Fruit fly (Drosophila melanogaster) whole organism, adult: ENCODE data around the gene CG31321.

ENCODE experiments used
- CG11617 ChIP-seq: fragments of 200-800 bp; sonication (Bioruptor generic); optimal IDR thresholded peaks from 2 replicates; lab custom pipeline; 2017; ENCODE audit warnings: mild to moderate bottlenecking, missing biosample characterization, missing genetic modification reagents, missing genetic modification characterization
- CG12768 ChIP-seq: fragments of 200-800 bp; sonication (Bioruptor generic); optimal IDR thresholded peaks from 2 replicates; lab custom pipeline; 2017; ENCODE audit warnings: missing biosample characterization, missing genetic modification characterization, mild to moderate bottlenecking, moderate library complexity, missing genetic modification reagents
- CG14711 ChIP-seq: fragments of 200-800 bp; sonication (Bioruptor generic); optimal IDR thresholded peaks from 2 replicates; lab custom pipeline; 2018; ENCODE audit warnings: missing biosample characterization, mild to moderate bottlenecking, missing genetic modification characterization, moderate library complexity
- CG1620 ChIP-seq: fragments of 200-800 bp; sonication (Bioruptor generic); optimal IDR thresholded peaks from 2 replicates; lab custom pipeline; 2016; ENCODE audit warnings: missing biosample characterization, missing genetic modification characterization
- CG33017 ChIP-seq: fragments of 200-800 bp; sonication (Bioruptor generic); optimal IDR thresholded peaks from 2 replicates; lab custom pipeline; 2018; ENCODE audit warnings: missing biosample characterization, mild to moderate bottlenecking, missing genetic modification characterization, moderate library complexity
- CG5204 ChIP-seq: fragments of 200-800 bp; sonication (Bioruptor generic); optimal IDR thresholded peaks from 2 replicates; lab custom pipeline; 2016; ENCODE audit warnings: missing biosample characterization, missing genetic modification characterization
- CG7045 ChIP-seq: fragments of 200-800 bp; sonication (Bioruptor generic); optimal IDR thresholded peaks from 2 replicates; lab custom pipeline; 2017; ENCODE audit warnings: missing biosample characterization, mild to moderate bottlenecking, missing genetic modification characterization
- CG7101 ChIP-seq: fragments of 200-800 bp; sonication (Bioruptor generic); optimal IDR thresholded peaks from 2 replicates; lab custom pipeline; 2018; ENCODE audit warnings: missing biosample characterization, mild to moderate bottlenecking, missing genetic modification characterization, moderate library complexity
- Clk ChIP-seq: fragments of 200-800 bp; sonication (Bioruptor generic); optimal IDR thresholded peaks from 2 replicates; lab custom pipeline; 2017; ENCODE audit warnings: missing biosample characterization, missing genetic modification characterization
- Crg-1 ChIP-seq: fragments of 200-800 bp; sonication (Bioruptor generic); optimal IDR thresholded peaks from 2 replicates; lab custom pipeline; 2016; ENCODE audit warnings: missing biosample characterization, missing genetic modification characterization
- Hr96 ChIP-seq: fragments of 200-800 bp; sonication (Bioruptor generic); optimal IDR thresholded peaks from 2 replicates; lab custom pipeline; 2016; ENCODE audit warnings: missing biosample characterization, missing genetic modification characterization
- Mnt ChIP-seq: fragments of 200-800 bp; sonication (Bioruptor generic); optimal IDR thresholded peaks from 2 replicates; lab custom pipeline; 2016; ENCODE audit warnings: missing biosample characterization, mild to moderate bottlenecking, missing genetic modification characterization
- bab1 ChIP-seq: fragments of 200-800 bp; sonication (Bioruptor generic); optimal IDR thresholded peaks from 3 replicates; lab custom pipeline; 2019; ENCODE audit warnings: missing biosample characterization, mild to moderate bottlenecking, missing genetic modification characterization, moderate library complexity
- cic ChIP-seq: fragments of 200-800 bp; sonication (Bioruptor generic); optimal IDR thresholded peaks from 2 replicates; lab custom pipeline; 2017; ENCODE audit warnings: missing biosample characterization, mild to moderate bottlenecking, missing genetic modification characterization, moderate library complexity
- cnc ChIP-seq, 2 experiments: fragments of >200 bp; optimal IDR thresholded peaks; 2 replicates each; lab custom pipeline; 2017
- kay ChIP-seq: fragments of 200-800 bp; sonication (Bioruptor generic); peaks from one replicate; lab custom pipeline; 2016; ENCODE audit warnings: missing biosample characterization, missing genetic modification characterization, borderline replicate concordance
- ovo ChIP-seq: fragments of 200-800 bp; sonication (Bioruptor generic); optimal IDR thresholded peaks from 2 replicates; lab custom pipeline; 2016; ENCODE audit warnings: missing biosample characterization, missing genetic modification characterization
- pad ChIP-seq: fragments of 200-800 bp; sonication (Bioruptor generic); optimal IDR thresholded peaks from 3 replicates; lab custom pipeline; 2017; ENCODE audit warnings: missing biosample characterization, missing genetic modification characterization, mild to moderate bottlenecking, moderate library complexity, missing genetic modification reagents
- tj ChIP-seq: fragments of 200-800 bp; sonication (Bioruptor generic); optimal IDR thresholded peaks from 3 replicates; lab custom pipeline; 2017; ENCODE audit warnings: missing biosample characterization, mild to moderate bottlenecking, missing genetic modification characterization, moderate library complexity
- toe ChIP-seq: fragments of 200-800 bp; sonication (Bioruptor generic); optimal IDR thresholded peaks from 2 replicates; lab custom pipeline; 2016; ENCODE audit warnings: missing biosample characterization, missing genetic modification characterization

The CG31321 gene

dm6 chr3R:14346838-14347745, 36.9 kb downstream of the CG31321 start:
- TF ChIP-seq toe (GFP tag; lab: Kevin White, UChicago), result no peak
- TF ChIP-seq kay (GFP tag; lab: Kevin White, UChicago), result peak; percentile 46
- no peak for TF ChIP-seq CG1620 (GFP tag; lab: Kevin White, UChicago)
- peak; percentile 27 for TF ChIP-seq tj (GFP tag; lab: Kevin White, UChicago)
- TF ChIP-seq Mnt (GFP tag; lab: Kevin White, UChicago), result no peak
- TF ChIP-seq Crg-1 (GFP tag; lab: Kevin White, UChicago), result no peak
- no peak for TF ChIP-seq CG5204 (GFP tag; lab: Kevin White, UChicago)
- TF ChIP-seq cic (GFP tag; lab: Kevin White, UChicago), result no peak
- no peak for TF ChIP-seq CG7101 (tag; lab: Kevin White, UChicago)
- no peak for TF ChIP-seq pad (GFP tag; lab: Kevin White, UChicago)
- no peak for TF ChIP-seq CG14711
- TF ChIP-seq Clk (GFP tag; lab: Kevin White, UChicago), result no peak
- no peak for TF ChIP-seq CG11617 (GFP tag; lab: Kevin White, UChicago)
- TF ChIP-seq cnc (optimal IDR thresholded peaks at IDR 0.05; lab: Kevin White, UChicago), result no peak
- no peak for TF ChIP-seq CG12768 (GFP tag; lab: Kevin White, UChicago)
- no peak for TF ChIP-seq CG33017
- peak; percentile 3 for TF ChIP-seq bab1 (GFP tag; lab: Kevin White, UChicago)
- TF ChIP-seq ovo (GFP tag; lab: Kevin White, UChicago), result no peak
- TF ChIP-seq Hr96 (GFP tag; lab: Kevin White, UChicago), result no peak

- peak; percentile 3 for TF ChIP-seq kay (GFP tag; lab: Kevin White, UChicago)
- TF ChIP-seq tj (GFP tag; lab: Kevin White, UChicago), result no peak
Measured at dm6 chr3R:14348480-14348879, 38.3 kb downstream of the CG31321 start.

dm6 chr3R:14351418-14351817, 41.3 kb downstream of the CG31321 start:
- TF ChIP-seq CG5204 (GFP tag; lab: Kevin White, UChicago) (no peak), Hr96 (GFP tag; lab: Kevin White, UChicago) (no peak), bab1 (GFP tag; lab: Kevin White, UChicago) (no peak), ovo (GFP tag; lab: Kevin White, UChicago) (no peak), kay (GFP tag; lab: Kevin White, UChicago) (no peak), CG12768 (GFP tag; lab: Kevin White, UChicago) (no peak), CG14711 (no peak), pad (GFP tag; lab: Kevin White, UChicago) (no peak), Mnt (GFP tag; lab: Kevin White, UChicago) (no peak), CG1620 (GFP tag; lab: Kevin White, UChicago) (no peak), toe (GFP tag; lab: Kevin White, UChicago) (no peak), cic (GFP tag; lab: Kevin White, UChicago) (no peak), CG33017 (no peak), CG7101 (tag; lab: Kevin White, UChicago) (no peak), CG7045 (GFP tag; lab: Kevin White, UChicago) (no peak), cnc (optimal IDR thresholded peaks at IDR 0.05; lab: Kevin White, UChicago) (no peak), tj (GFP tag; lab: Kevin White, UChicago) (no peak), Clk (GFP tag; lab: Kevin White, UChicago) (no peak), CG11617 (GFP tag; lab: Kevin White, UChicago) (no peak)

DNA sequence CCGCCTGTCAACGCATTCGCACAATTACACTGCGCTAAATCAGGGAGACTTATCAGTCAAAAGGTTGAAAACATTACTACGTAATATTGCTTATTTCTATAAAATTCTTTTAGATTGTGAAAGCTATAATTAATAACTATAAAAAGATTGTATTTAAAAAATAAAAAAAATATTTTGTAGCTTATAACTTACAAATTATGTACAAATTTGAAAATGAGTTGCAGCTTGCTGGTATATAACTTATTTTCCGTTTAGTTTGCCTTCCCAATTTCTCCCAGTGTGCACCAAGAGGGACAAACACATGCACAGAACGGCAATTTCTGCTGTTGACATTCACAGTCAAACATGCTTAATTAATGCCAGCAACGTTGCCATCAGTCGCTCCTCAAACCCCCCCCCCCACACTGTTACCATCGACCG, 43.6 kb downstream of the CG31321 start:
- TF ChIP-seq CG11617 (GFP tag; lab: Kevin White, UChicago), result peak; percentile 76
- peak; percentile 54 for TF ChIP-seq CG14711
- peak; percentile 64 for TF ChIP-seq CG33017
- no peak for TF ChIP-seq cic (GFP tag; lab: Kevin White, UChicago)
- TF ChIP-seq bab1 (GFP tag; lab: Kevin White, UChicago), result peak; percentile 47
- peak; percentile 55 for TF ChIP-seq tj (GFP tag; lab: Kevin White, UChicago)
- peak; percentile 58 for TF ChIP-seq Clk (GFP tag; lab: Kevin White, UChicago)
- no peak for TF ChIP-seq CG1620 (GFP tag; lab: Kevin White, UChicago)
- TF ChIP-seq pad (GFP tag; lab: Kevin White, UChicago), result peak; percentile 41
- TF ChIP-seq Hr96 (GFP tag; lab: Kevin White, UChicago), result no peak
- peak; percentile 20 for TF ChIP-seq ovo (GFP tag; lab: Kevin White, UChicago)
- TF ChIP-seq kay (GFP tag; lab: Kevin White, UChicago), result no peak
- TF ChIP-seq toe (GFP tag; lab: Kevin White, UChicago), result no peak
- TF ChIP-seq CG7101 (tag; lab: Kevin White, UChicago), result peak; percentile 70
- no peak for TF ChIP-seq CG5204 (GFP tag; lab: Kevin White, UChicago)
- no peak for TF ChIP-seq Crg-1 (GFP tag; lab: Kevin White, UChicago)
- peak; percentile 77 for TF ChIP-seq CG7045 (GFP tag; lab: Kevin White, UChicago)
- peak; percentile 58 for TF ChIP-seq CG12768 (GFP tag; lab: Kevin White, UChicago)
- no peak for TF ChIP-seq cnc (optimal IDR thresholded peaks at IDR 0.05; lab: Kevin White, UChicago)
- TF ChIP-seq Mnt (GFP tag; lab: Kevin White, UChicago), result no peak

DNA sequence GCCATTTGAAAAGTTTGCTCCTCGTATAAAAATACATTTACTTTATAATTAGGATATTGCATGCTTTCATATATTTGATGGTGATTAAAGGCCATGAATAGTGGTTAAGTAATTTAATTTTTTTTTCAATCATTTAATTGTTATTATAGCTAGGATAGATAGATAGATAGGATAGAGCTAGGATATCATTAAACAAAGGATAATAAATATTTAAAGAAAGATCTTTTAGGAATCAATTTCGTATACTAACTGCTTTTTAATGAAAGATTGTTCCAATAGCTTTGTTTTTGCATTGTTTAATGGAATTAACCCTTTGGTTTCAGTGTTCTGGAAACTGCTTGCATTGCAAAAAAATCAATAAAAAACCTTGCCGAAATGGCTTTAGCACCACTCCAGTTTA, 44.4 kb downstream of the CG31321 start:
- TF ChIP-seq CG12768 (GFP tag; lab: Kevin White, UChicago) (no peak), CG5204 (GFP tag; lab: Kevin White, UChicago) (no peak), Clk (GFP tag; lab: Kevin White, UChicago) (no peak), CG14711 (no peak), CG1620 (GFP tag; lab: Kevin White, UChicago) (no peak)
